Worm (Caenorhabditis elegans) whole organism, L4/young adult: ENCODE data around the gene F42G2.7.

Experiments
- W03F9.2 ChIP-seq: fragments of 150-350 bp; optimal IDR thresholded peaks from 2 replicates; lab custom pipeline; 2014; ENCODE audit warnings: missing biosample characterization, missing genetic modification characterization
- dao-5 ChIP-seq: sonication (generic microtip); optimal IDR thresholded peaks from 2 replicates; lab custom pipeline; 2016; ENCODE audit warnings: missing genotype, missing genetic modification characterization, moderate library complexity, missing compliant biosample characterization
- him-1 ChIP-seq: sonication (generic microtip); optimal IDR thresholded peaks from 2 replicates; lab custom pipeline; 2016; ENCODE audit warnings: missing genotype, missing genetic modification reagents, missing genetic modification characterization, missing compliant biosample characterization

DNA sequence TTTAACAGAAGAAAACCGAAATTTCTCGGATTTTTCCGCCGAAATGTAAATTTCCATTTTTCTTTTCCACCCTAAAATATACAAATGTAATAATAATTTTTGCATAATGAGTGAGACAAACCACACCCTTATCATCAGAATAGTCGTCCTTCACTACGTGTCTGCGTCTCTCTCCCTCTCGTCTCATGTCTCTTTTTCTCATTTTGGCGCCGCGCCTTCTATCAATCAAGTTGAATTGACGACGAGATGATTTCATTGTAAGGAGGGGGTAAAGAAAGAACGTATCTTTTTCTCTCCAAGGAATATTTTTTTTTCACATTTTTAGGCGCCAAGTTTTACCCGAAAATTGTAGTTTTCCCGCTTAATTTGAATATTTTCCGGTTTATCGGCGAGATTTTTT is 24.3 kb downstream of the F42G2.7 start:
- TF ChIP-seq dao-5: no peak
- TF ChIP-seq him-1 (tag; lab: Kevin White, UChicago): no peak
- TF ChIP-seq W03F9.2 (tag; lab: Kevin White, UChicago): no peak
